Worm (Caenorhabditis elegans) whole organism, L4 larva: ENCODE data around the gene ttm-1.

ENCODE experiments used
- aha-1 ChIP-seq: fragments of 150-350 bp; peaks from one replicate; lab custom pipeline; 2014; ENCODE audit warnings: missing biosample characterization, missing genetic modification characterization
- ces-1 ChIP-seq: fragments of 150-350 bp; sonication (generic microtip); optimal IDR thresholded peaks from 4 replicates; lab custom pipeline; 2014; ENCODE audit warnings: missing biosample characterization, missing genetic modification reagents, missing genetic modification characterization
- dmd-8 ChIP-seq: fragments of 200-800 bp; sonication (Bioruptor generic); IDR thresholded peaks from 2 replicates; pipeline ENCODE4 v1.3.6; 2022; ENCODE audit warnings: missing genetic modification characterization, missing compliant biosample characterization
- egl-43 ChIP-seq: fragments of 200-800 bp; sonication (Bioruptor generic); IDR thresholded peaks from 2 replicates; pipeline ENCODE4 v1.3.6; 2022; ENCODE audit warnings: missing genetic modification reagents, missing genetic modification characterization, missing compliant biosample characterization
- lin-13 ChIP-seq: fragments of 150-350 bp; optimal IDR thresholded peaks from 2 replicates; lab custom pipeline; 2014; ENCODE audit warnings: missing biosample characterization, missing genetic modification reagents, missing genetic modification characterization
- mdt-29 ChIP-seq: fragments of 200-800 bp; sonication (Bioruptor generic); IDR thresholded peaks from 2 replicates; pipeline ENCODE4 v1.3.6; 2022; ENCODE audit warnings: missing genetic modification reagents, missing genetic modification characterization, missing compliant biosample characterization
- nhr-237 ChIP-seq: sonication (generic microtip); optimal IDR thresholded peaks from 2 replicates; lab custom pipeline; 2017; ENCODE audit warnings: missing biosample characterization, missing genetic modification characterization
- nhr-77 ChIP-seq: fragments of 150-350 bp; optimal IDR thresholded peaks from 2 replicates; lab custom pipeline; 2014; ENCODE audit warnings: missing biosample characterization, missing genetic modification characterization
- pha-4 ChIP-seq, 2 experiments: fragments of 150-350 bp in 1 of 2; fragments of 200-800 bp in 1 of 2; sonication (Bioruptor generic) in 1 of 2; IDR thresholded peaks in 1 of 2; optimal IDR thresholded peaks in 1 of 2; 2 replicates each; pipeline versions ENCODE4 v1.3.6 to Lab custom; 2014 to 2022; ENCODE audit warnings: missing genetic modification characterization in 2 of 2, missing genetic modification reagents in 2 of 2, missing biosample characterization in 1 of 2, missing compliant biosample characterization in 1 of 2
- zag-1 ChIP-seq: fragments of 150-350 bp; optimal IDR thresholded peaks from 2 replicates; lab custom pipeline; 2014; ENCODE audit warnings: missing biosample characterization, missing genetic modification characterization

ce11 chrIII:12906611-12907037 lies 60.2 kb downstream of the ttm-1 start:
- TF ChIP-seq pha-4 (GFP tag; IDR thresholded peaks at IDR 0.05; lab: Robert Waterston, UW): peak; percentile 53; the same call in 1 of the 2 replicates
- TF ChIP-seq pha-4 (tag; optimal IDR thresholded peaks at IDR 0.05; lab: Kevin White, UChicago): no peak
- TF ChIP-seq ces-1 (GFP tag; lab: Kevin White, UChicago): no peak
- TF ChIP-seq aha-1: peak; percentile 85
- TF ChIP-seq nhr-237 (tag; lab: Kevin White, UChicago): no peak
- no peak; the same call in 1 of the 2 replicates for TF ChIP-seq egl-43
- no peak for TF ChIP-seq zag-1 (tag; lab: Kevin White, UChicago)
- TF ChIP-seq dmd-8 (GFP tag; lab: Robert Waterston, UW): no peak
- peak; percentile 33; the same call in 1 of the 2 replicates for TF ChIP-seq mdt-29 (GFP tag; lab: Robert Waterston, UW)
- TF ChIP-seq lin-13 (GFP tag; lab: Kevin White, UChicago): no peak
- no peak for TF ChIP-seq nhr-77 (tag; lab: Kevin White, UChicago)
